Fruit fly (Drosophila melanogaster): ENCODE measurements around the gene tal-3A.
A peak's percentile ranks its signal among the peaks of the same experiment; 100 is the strongest.

The tal-3A gene

dm6 chr3R:13793105-13793978 lies 19.6 kb upstream of the tal-3A start (continued):
- TF ChIP-seq dan (GFP tag; IDR thresholded peaks at IDR 0.05), result no peak
- TF ChIP-seq CG32772 (GFP tag; IDR thresholded peaks at IDR 0.05), result peak; percentile 29; the same call in 1 of the 2 replicates
- TF ChIP-seq gcm2 (GFP tag; optimal IDR thresholded peaks at IDR 0.05), result no peak
- peak in 1 of 2 experiments; percentile 22 for TF ChIP-seq chif (GFP tag; optimal IDR thresholded peaks at IDR 0.05)
- TF ChIP-seq CG11696 (GFP tag; IDR thresholded peaks at IDR 0.05), result no peak
- peak; percentile 11 for TF ChIP-seq trem (tag; optimal IDR thresholded peaks at IDR 0.05)
- TF ChIP-seq sna (GFP tag; IDR thresholded peaks at IDR 0.05; ENCODE audit: partially characterized antibody), result no peak
- no peak for TF ChIP-seq scrt (GFP tag; optimal IDR thresholded peaks at IDR 0.05)
- 0 out of 2 replicates have a peak, but pooled peaks have one; percentile 21 for TF ChIP-seq E2f1 (GFP tag; IDR thresholded peaks at IDR 0.05)
- no peak for TF ChIP-seq eyg (GFP tag; optimal IDR thresholded peaks at IDR 0.05)
- no peak for TF ChIP-seq Vsx1 (GFP tag; optimal IDR thresholded peaks at IDR 0.05)
- TF ChIP-seq Hr78 (GFP tag; optimal IDR thresholded peaks at IDR 0.05), result peak in 1 of 2 experiments; percentile 53
- TF ChIP-seq fd96Cb (tag; optimal IDR thresholded peaks at IDR 0.05), result peak; percentile 33
- TF ChIP-seq cg (GFP tag; optimal IDR thresholded peaks at IDR 0.05), result peak; percentile 21
- TF ChIP-seq GATAe (GFP tag; conservative IDR thresholded peaks at IDR 0.05), result no peak
- no peak for TF ChIP-seq bcd (GFP tag; optimal IDR thresholded peaks at IDR 0.05)
- no peak for TF ChIP-seq CG1832 (GFP tag; optimal IDR thresholded peaks at IDR 0.05)
- no peak for TF ChIP-seq CG6854 (GFP tag; optimal IDR thresholded peaks at IDR 0.05)
- no peak for TF ChIP-seq CG12744 (GFP tag; optimal IDR thresholded peaks at IDR 0.05)
- TF ChIP-seq CG11695 (GFP tag; IDR thresholded peaks at IDR 0.05), result no peak
- TF ChIP-seq CG7928 (GFP tag; optimal IDR thresholded peaks at IDR 0.05), result no peak
- TF ChIP-seq HmgZ (tag; optimal IDR thresholded peaks at IDR 0.05), result no peak
- no peak for TF ChIP-seq CG10267 (tag; optimal IDR thresholded peaks at IDR 0.05)
- TF ChIP-seq CG8388 (GFP tag; optimal IDR thresholded peaks at IDR 0.05), result peak; percentile 71
- TF ChIP-seq Sox102F (GFP tag; optimal IDR thresholded peaks at IDR 0.05), result peak; percentile 77
- no peak for TF ChIP-seq CG9817 (tag; optimal IDR thresholded peaks at IDR 0.05)
- TF ChIP-seq ind (GFP tag; optimal IDR thresholded peaks at IDR 0.05), result no peak
- no peak for TF ChIP-seq gsb (GFP tag; IDR thresholded peaks at IDR 0.05)
- no peak for TF ChIP-seq insv (GFP tag; optimal IDR thresholded peaks at IDR 0.05)
- TF ChIP-seq rib (GFP tag; IDR thresholded peaks at IDR 0.05), result no peak
- no peak for TF ChIP-seq Adf1 (GFP tag; IDR thresholded peaks at IDR 0.05)
- no peak for TF ChIP-seq danr (GFP tag; IDR thresholded peaks at IDR 0.05)
- TF ChIP-seq ATbp (GFP tag; optimal IDR thresholded peaks at IDR 0.05), result peak; percentile 38
- TF ChIP-seq CG18011 (GFP tag; optimal IDR thresholded peaks at IDR 0.05), result no peak
- TF ChIP-seq CG11398 (GFP tag; optimal IDR thresholded peaks at IDR 0.05), result no peak
- peak; percentile 41 for TF ChIP-seq grau (tag; optimal IDR thresholded peaks at IDR 0.05)
- TF ChIP-seq CG7839 (tag; optimal IDR thresholded peaks at IDR 0.05), result peak; percentile 51
- peak; percentile 63 for TF ChIP-seq phol (tag; optimal IDR thresholded peaks at IDR 0.05)
- no peak for TF ChIP-seq CG14014 (GFP tag; IDR thresholded peaks at IDR 0.05)
- TF ChIP-seq disco-r (GFP tag; optimal IDR thresholded peaks at IDR 0.05), result no peak
- no peak for TF ChIP-seq Mrtf (GFP tag; IDR thresholded peaks at IDR 0.05)
- TF ChIP-seq Med (GFP tag), result peak; percentile 52
- no peak for TF ChIP-seq Hr3 (GFP tag; optimal IDR thresholded peaks at IDR 0.05)
- no peak for TF ChIP-seq CTCF (GFP tag; optimal IDR thresholded peaks at IDR 0.05)
- no peak for TF ChIP-seq run (tag; optimal IDR thresholded peaks at IDR 0.05)
- peak; percentile 15 for TF ChIP-seq CG14710 (tag; optimal IDR thresholded peaks at IDR 0.05)
- TF ChIP-seq CG12659 (GFP tag; optimal IDR thresholded peaks at IDR 0.05), result no peak
- TF ChIP-seq CG34422 (GFP tag; IDR thresholded peaks at IDR 0.05), result peak; percentile 26; the same call in 1 of the 3 replicates
- TF ChIP-seq CG13296 (GFP tag; optimal IDR thresholded peaks at IDR 0.05), result no peak

Measured in whole organism, embryonic.